Worm (Caenorhabditis elegans): ENCODE measurements around the gene col-91.

ce11 chrIII:8278801-8279200 is 15.3 kb upstream of the col-91 start, which contains the start of gene mig-10:
- no peak for TF ChIP-seq unc-62 (GFP tag; optimal IDR thresholded peaks at IDR 0.05)
- no peak for TF ChIP-seq pha-4 (tag; optimal IDR thresholded peaks at IDR 0.05)
- TF ChIP-seq nhr-28 (tag; optimal IDR thresholded peaks at IDR 0.05) = no peak
- TF ChIP-seq ztf-11 (tag; optimal IDR thresholded peaks at IDR 0.05) = no peak
